Fruit fly (Drosophila melanogaster): ENCODE results near the gene CG13893.

The CG13893 gene

dm6 chr3L:565964-566627 lies 37.7 kb downstream of the CG13893 start:
- peak; percentile 90 for TF ChIP-seq EcR (GFP tag; optimal IDR thresholded peaks at IDR 0.05)
- peak; percentile 92 for TF ChIP-seq CG15710 (tag; optimal IDR thresholded peaks at IDR 0.05)
- no peak; the same call in 1 of the 2 replicates for TF ChIP-seq CG12605 (GFP tag; IDR thresholded peaks at IDR 0.05)
- peak; percentile 95 for TF ChIP-seq CG8159 (tag; optimal IDR thresholded peaks at IDR 0.05)
- TF ChIP-seq CG17806 (tag; optimal IDR thresholded peaks at IDR 0.05) = peak; percentile 92
- TF ChIP-seq Pif1A (GFP tag; optimal IDR thresholded peaks at IDR 0.05) = peak; percentile 86
- peak; percentile 81 for TF ChIP-seq Pif1B (GFP tag; optimal IDR thresholded peaks at IDR 0.05)
- TF ChIP-seq Snoo (tag; optimal IDR thresholded peaks at IDR 0.05) = peak; percentile 86
- TF ChIP-seq D1 (tag; optimal IDR thresholded peaks at IDR 0.05) = no peak
- TF ChIP-seq CG34367 (tag; optimal IDR thresholded peaks at IDR 0.05) = peak; percentile 91
- peak; percentile 68 for TF ChIP-seq CG13204 (GFP tag; optimal IDR thresholded peaks at IDR 0.05)
- peak; percentile 93 for TF ChIP-seq CG8301 (tag; optimal IDR thresholded peaks at IDR 0.05)
- TF ChIP-seq Ets98B (GFP tag; IDR thresholded peaks at IDR 0.05) = peak; percentile 55
- TF ChIP-seq CG4496 (GFP tag; IDR thresholded peaks at IDR 0.05) = peak; percentile 82
- no peak for TF ChIP-seq rn (GFP tag; IDR thresholded peaks at IDR 0.05)
- TF ChIP-seq CG9948 (tag; optimal IDR thresholded peaks at IDR 0.05) = peak; percentile 91
- peak; percentile 78 for TF ChIP-seq CG32121 (GFP tag; IDR thresholded peaks at IDR 0.05)
- TF ChIP-seq gl (tag; optimal IDR thresholded peaks at IDR 0.05) = peak; percentile 65
- peak; percentile 94 for TF ChIP-seq CG14655 (GFP tag; optimal IDR thresholded peaks at IDR 0.05)
- peak; percentile 69; the same call in 2 of the 3 replicates for TF ChIP-seq fd96Ca (GFP tag; IDR thresholded peaks at IDR 0.05)
- TF ChIP-seq CG10348 (GFP tag; IDR thresholded peaks at IDR 0.05) = peak; percentile 72

dm6 chr3L:565561-565960 lies 38.2 kb downstream of the CG13893 start:
- no peak for TF ChIP-seq Snoo (tag; optimal IDR thresholded peaks at IDR 0.05)
- TF ChIP-seq CG15710 (tag; optimal IDR thresholded peaks at IDR 0.05) = no peak
- no peak for TF ChIP-seq CG13204 (GFP tag; optimal IDR thresholded peaks at IDR 0.05)
- TF ChIP-seq CG8159 (tag; optimal IDR thresholded peaks at IDR 0.05) = no peak
- TF ChIP-seq EcR (GFP tag; optimal IDR thresholded peaks at IDR 0.05) = no peak
- TF ChIP-seq CG32121 (GFP tag; IDR thresholded peaks at IDR 0.05) = no peak
- no peak for TF ChIP-seq CG14655 (GFP tag; optimal IDR thresholded peaks at IDR 0.05)
- TF ChIP-seq Pif1B (GFP tag; optimal IDR thresholded peaks at IDR 0.05) = no peak
- no peak for TF ChIP-seq Ets98B (GFP tag; IDR thresholded peaks at IDR 0.05)
- no peak for TF ChIP-seq CG4496 (GFP tag; IDR thresholded peaks at IDR 0.05)
- TF ChIP-seq CG8301 (tag; optimal IDR thresholded peaks at IDR 0.05) = no peak
- TF ChIP-seq rn (GFP tag; IDR thresholded peaks at IDR 0.05) = no peak
- no peak; the same call in 2 of the 3 replicates for TF ChIP-seq fd96Ca (GFP tag; IDR thresholded peaks at IDR 0.05)
- TF ChIP-seq D1 (tag; optimal IDR thresholded peaks at IDR 0.05) = no peak
- TF ChIP-seq CG34367 (tag; optimal IDR thresholded peaks at IDR 0.05) = no peak

dm6 chr3L:563951-564350 lies 39.9 kb downstream of the CG13893 start:
- TF ChIP-seq CG17806 (tag; optimal IDR thresholded peaks at IDR 0.05) (peak; percentile 9), CG14655 (GFP tag; optimal IDR thresholded peaks at IDR 0.05) (peak; percentile 45), D1 (tag; optimal IDR thresholded peaks at IDR 0.05) (no peak), EcR (GFP tag; optimal IDR thresholded peaks at IDR 0.05) (no peak), CG34367 (tag; optimal IDR thresholded peaks at IDR 0.05) (no peak), CG9948 (tag; optimal IDR thresholded peaks at IDR 0.05) (peak; percentile 10), CG12605 (GFP tag; IDR thresholded peaks at IDR 0.05) (no peak), CG10348 (GFP tag; IDR thresholded peaks at IDR 0.05) (0 out of 2 replicates have a peak, but pooled peaks have one; percentile 44), Ets98B (GFP tag; IDR thresholded peaks at IDR 0.05) (peak; percentile 55), Snoo (tag; optimal IDR thresholded peaks at IDR 0.05) (no peak), rn (GFP tag; IDR thresholded peaks at IDR 0.05) (no peak), CG13204 (GFP tag; optimal IDR thresholded peaks at IDR 0.05) (no peak), CG32121 (GFP tag; IDR thresholded peaks at IDR 0.05) (peak; percentile 73), CG8301 (tag; optimal IDR thresholded peaks at IDR 0.05) (peak; percentile 41), CG4496 (GFP tag; IDR thresholded peaks at IDR 0.05) (0 out of 3 replicates have a peak, but pooled peaks have one; percentile 36), Pif1B (GFP tag; optimal IDR thresholded peaks at IDR 0.05) (no peak), gl (tag; optimal IDR thresholded peaks at IDR 0.05) (no peak), fd96Ca (GFP tag; IDR thresholded peaks at IDR 0.05) (peak; percentile 63; the same call in 1 of the 3 replicates), CG8159 (tag; optimal IDR thresholded peaks at IDR 0.05) (peak; percentile 4), CG15710 (tag; optimal IDR thresholded peaks at IDR 0.05) (no peak), Pif1A (GFP tag; optimal IDR thresholded peaks at IDR 0.05) (no peak)

dm6 chr3L:563002-563627 lies 40.7 kb downstream of the CG13893 start:
- TF ChIP-seq CG8301 (tag; optimal IDR thresholded peaks at IDR 0.05) (peak; percentile 82), Pif1B (GFP tag; optimal IDR thresholded peaks at IDR 0.05) (peak; percentile 58), EcR (GFP tag; optimal IDR thresholded peaks at IDR 0.05) (no peak), fd96Ca (GFP tag; IDR thresholded peaks at IDR 0.05) (peak; percentile 92), rn (GFP tag; IDR thresholded peaks at IDR 0.05) (peak; percentile 64; the same call in 1 of the 2 replicates), CG4496 (GFP tag; IDR thresholded peaks at IDR 0.05) (peak; percentile 96), CG15710 (tag; optimal IDR thresholded peaks at IDR 0.05) (peak; percentile 19), gl (tag; optimal IDR thresholded peaks at IDR 0.05) (no peak), CG34367 (tag; optimal IDR thresholded peaks at IDR 0.05) (peak; percentile 29), CG17806 (tag; optimal IDR thresholded peaks at IDR 0.05) (peak; percentile 39), CG13204 (GFP tag; optimal IDR thresholded peaks at IDR 0.05) (no peak), Ets98B (GFP tag; IDR thresholded peaks at IDR 0.05) (peak; percentile 93), CG9948 (tag; optimal IDR thresholded peaks at IDR 0.05) (peak; percentile 50), Pif1A (GFP tag; optimal IDR thresholded peaks at IDR 0.05) (peak; percentile 67), CG12605 (GFP tag; IDR thresholded peaks at IDR 0.05) (peak; percentile 88), CG8159 (tag; optimal IDR thresholded peaks at IDR 0.05) (peak; percentile 3), Snoo (tag; optimal IDR thresholded peaks at IDR 0.05) (peak; percentile 14), CG10348 (GFP tag; IDR thresholded peaks at IDR 0.05) (peak; percentile 46; the same call in 1 of the 2 replicates), D1 (tag; optimal IDR thresholded peaks at IDR 0.05) (no peak), CG32121 (GFP tag; IDR thresholded peaks at IDR 0.05) (peak; percentile 87), CG14655 (GFP tag; optimal IDR thresholded peaks at IDR 0.05) (peak; percentile 78)
